Worm (Caenorhabditis elegans) whole organism, L4 larva: ENCODE measurements around the gene srg-40.

ENCODE experiments used
- F26F4.8 ChIP-seq: fragments of 200-800 bp; sonication (Bioruptor generic); conservative IDR thresholded peaks from 2 replicates; pipeline ENCODE4 v1.3.6; 2022; ENCODE audit warnings: missing genetic modification characterization, missing compliant biosample characterization
- daf-12 ChIP-seq: fragments of 150-350 bp; optimal IDR thresholded peaks from 2 replicates; lab custom pipeline; 2014; ENCODE audit warnings: missing biosample characterization, missing genetic modification reagents, missing genetic modification characterization
- hlh-30 ChIP-seq: sonication (generic microtip); optimal IDR thresholded peaks from 2 replicates; lab custom pipeline; 2017; ENCODE audit warnings: antibody characterized with exemption, mild to moderate bottlenecking, missing genetic modification characterization, missing compliant biosample characterization; ENCODE audit not compliant: insufficient read depth
- lin-13 ChIP-seq: fragments of 150-350 bp; optimal IDR thresholded peaks from 2 replicates; lab custom pipeline; 2014; ENCODE audit warnings: missing biosample characterization, missing genetic modification reagents, missing genetic modification characterization

DNA sequence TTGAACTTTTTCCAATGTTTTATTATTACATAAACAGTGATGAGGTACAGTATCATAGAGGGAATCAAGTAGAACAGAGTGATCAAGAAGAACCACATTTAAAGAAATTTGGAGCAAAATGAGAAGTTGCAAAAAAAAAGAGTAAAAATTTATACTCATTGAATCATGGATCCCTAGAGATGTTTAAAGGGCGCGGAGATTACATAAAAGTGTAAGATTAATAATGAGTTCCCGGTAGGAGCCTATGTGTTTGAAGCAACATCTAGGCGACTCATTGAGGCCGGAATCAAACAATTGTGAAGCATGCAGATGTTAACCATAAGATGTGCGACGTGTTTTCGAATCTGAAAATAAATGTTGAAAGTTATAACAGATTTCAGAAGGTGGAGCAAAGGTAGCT, 12.0 kb downstream of the srg-40 start, which contains the start of gene srg-39:
- TF ChIP-seq daf-12 (tag; lab: Kevin White, UChicago), result no peak
- TF ChIP-seq hlh-30 (tag; lab: Kevin White, UChicago), result no peak
- TF ChIP-seq F26F4.8 (GFP tag; lab: Robert Waterston, UW), result no peak
- no peak for TF ChIP-seq lin-13 (GFP tag; lab: Kevin White, UChicago)
